Worm (Caenorhabditis elegans) whole organism, L3 larva: ENCODE measurements around the gene srlf-35.
A peak's percentile ranks its signal among the peaks of the same experiment; 100 is the strongest.

Experiments
- ZK546.5 ChIP-seq: sonication (generic microtip); optimal IDR thresholded peaks from 2 replicates; lab custom pipeline; 2017; ENCODE audit warnings: missing biosample characterization, missing genetic modification characterization
- ama-1 ChIP-seq: fragments of 150-350 bp; optimal IDR thresholded peaks from 2 replicates; lab custom pipeline; 2018
- ceh-16 ChIP-seq: sonication (generic microtip); optimal IDR thresholded peaks from 2 replicates; lab custom pipeline; 2017; ENCODE audit warnings: missing biosample characterization, missing genetic modification characterization
- ceh-28 ChIP-seq: fragments of 150-350 bp; optimal IDR thresholded peaks from 2 replicates; lab custom pipeline; 2014; ENCODE audit warnings: missing biosample characterization, missing genetic modification reagents, missing genetic modification characterization
- ceh-9 ChIP-seq: sonication (generic microtip); optimal IDR thresholded peaks from 2 replicates; lab custom pipeline; 2018; ENCODE audit warnings: missing biosample characterization, missing genetic modification characterization
- daf-12 ChIP-seq: fragments of 150-350 bp; optimal IDR thresholded peaks from 2 replicates; lab custom pipeline; 2014; ENCODE audit warnings: missing biosample characterization, missing genetic modification reagents, missing genetic modification characterization
- elt-1 ChIP-seq: fragments of 150-350 bp; optimal IDR thresholded peaks from 2 replicates; lab custom pipeline; 2014; ENCODE audit warnings: missing biosample characterization, missing genetic modification characterization
- elt-2 ChIP-seq: sonication (generic microtip); optimal IDR thresholded peaks from 2 replicates; lab custom pipeline; 2016; ENCODE audit warnings: missing genetic modification reagents, mild to moderate bottlenecking, missing genetic modification characterization, missing compliant biosample characterization
- eor-1 ChIP-seq, 2 experiments: fragments of 150-350 bp; optimal IDR thresholded peaks; 2 replicates each; lab custom pipeline; 2014 to 2018; ENCODE audit warnings: missing biosample characterization in 2 of 2, missing genetic modification characterization in 2 of 2
- fkh-2 ChIP-seq: fragments of 150-350 bp; optimal IDR thresholded peaks from 2 replicates; lab custom pipeline; 2014; ENCODE audit warnings: missing biosample characterization, missing genetic modification reagents, missing genetic modification characterization
- fos-1 ChIP-seq: fragments of 150-350 bp; optimal IDR thresholded peaks from 2 replicates; lab custom pipeline; 2014; ENCODE audit warnings: missing biosample characterization, missing genetic modification characterization
- hmg-11 ChIP-seq: sonication (generic microtip); optimal IDR thresholded peaks from 2 replicates; lab custom pipeline; 2016; ENCODE audit warnings: missing genetic modification characterization, missing compliant biosample characterization
- jun-1 ChIP-seq: fragments of 150-350 bp; optimal IDR thresholded peaks from 2 replicates; lab custom pipeline; 2014; ENCODE audit warnings: missing biosample characterization, missing genetic modification reagents, missing genetic modification characterization
- lin-39 ChIP-seq: fragments of 150-350 bp; optimal IDR thresholded peaks from 2 replicates; lab custom pipeline; 2018; ENCODE audit warnings: missing biosample characterization, missing genetic modification reagents, missing genetic modification characterization
- lsy-12 ChIP-seq: sonication (generic microtip); optimal IDR thresholded peaks from 2 replicates; lab custom pipeline; 2016; ENCODE audit warnings: mild to moderate bottlenecking, missing genetic modification characterization, missing compliant biosample characterization
- mdl-1 ChIP-seq: fragments of 150-350 bp; optimal IDR thresholded peaks from 2 replicates; lab custom pipeline; 2014; ENCODE audit warnings: missing biosample characterization, missing genetic modification characterization
- nhr-11 ChIP-seq: fragments of 150-350 bp; optimal IDR thresholded peaks from 2 replicates; lab custom pipeline; 2014; ENCODE audit warnings: missing biosample characterization, missing genetic modification characterization
- nhr-12 ChIP-seq: fragments of 150-350 bp; optimal IDR thresholded peaks from 2 replicates; lab custom pipeline; 2014; ENCODE audit warnings: missing biosample characterization, missing genetic modification characterization
- nhr-23 ChIP-seq: fragments of 150-350 bp; optimal IDR thresholded peaks from 2 replicates; lab custom pipeline; 2014; ENCODE audit warnings: missing biosample characterization, missing genetic modification reagents, missing genetic modification characterization
- nhr-237 ChIP-seq: fragments of 150-350 bp; optimal IDR thresholded peaks from 2 replicates; lab custom pipeline; 2014; ENCODE audit warnings: missing biosample characterization, missing genetic modification characterization
- nhr-25 ChIP-seq: sonication (generic microtip); optimal IDR thresholded peaks from 2 replicates; lab custom pipeline; 2017; ENCODE audit warnings: missing biosample characterization, missing genetic modification characterization
- nhr-28 ChIP-seq: fragments of 150-350 bp; optimal IDR thresholded peaks from 2 replicates; lab custom pipeline; 2014; ENCODE audit warnings: missing biosample characterization, missing genetic modification characterization
- nhr-43 ChIP-seq: sonication (generic microtip); optimal IDR thresholded peaks from 2 replicates; lab custom pipeline; 2016; ENCODE audit warnings: mild to moderate bottlenecking, missing genetic modification characterization, missing compliant biosample characterization; ENCODE audit not compliant: poor library complexity, severe bottlenecking
- nhr-76 ChIP-seq: fragments of 150-350 bp; sonication (generic microtip); optimal IDR thresholded peaks from 5 replicates; lab custom pipeline; 2014; ENCODE audit warnings: missing biosample characterization, missing genetic modification characterization
- nhr-77 ChIP-seq: fragments of 150-350 bp; optimal IDR thresholded peaks from 2 replicates; lab custom pipeline; 2014; ENCODE audit warnings: missing biosample characterization, missing genetic modification characterization
- pha-4 ChIP-seq: fragments of 150-350 bp; optimal IDR thresholded peaks from 2 replicates; lab custom pipeline; 2014; ENCODE audit warnings: missing biosample characterization, missing genetic modification reagents, missing genetic modification characterization
- pqm-1 ChIP-seq: fragments of 150-350 bp; optimal IDR thresholded peaks from 2 replicates; lab custom pipeline; 2017; ENCODE audit warnings: missing biosample characterization, missing genetic modification characterization, inconsistent platforms
- sea-2 ChIP-seq: fragments of 150-350 bp; sonication (generic microtip); optimal IDR thresholded peaks from 4 replicates; lab custom pipeline; 2014; ENCODE audit warnings: missing biosample characterization, missing genetic modification reagents, missing genetic modification characterization
- skn-1 ChIP-seq: fragments of 150-350 bp; optimal IDR thresholded peaks from 2 replicates; lab custom pipeline; 2014; ENCODE audit warnings: missing biosample characterization, missing genetic modification characterization
- snpc-4 ChIP-seq: fragments of 150-350 bp; optimal IDR thresholded peaks from 2 replicates; lab custom pipeline; 2014; ENCODE audit warnings: missing biosample characterization, missing genetic modification characterization
- tbx-2 ChIP-seq: sonication (generic microtip); optimal IDR thresholded peaks from 2 replicates; lab custom pipeline; 2016; ENCODE audit warnings: mild to moderate bottlenecking, missing genetic modification characterization, missing compliant biosample characterization
- unc-39 ChIP-seq: sonication (generic microtip); optimal IDR thresholded peaks from 4 replicates; lab custom pipeline; 2017; ENCODE audit warnings: missing biosample characterization, missing genetic modification characterization
- unc-62 ChIP-seq: fragments of 150-350 bp; sonication (generic microtip); optimal IDR thresholded peaks from 4 replicates; lab custom pipeline; 2014; ENCODE audit warnings: missing biosample characterization, missing genetic modification reagents, missing genetic modification characterization
- zag-1 ChIP-seq: fragments of 150-350 bp; optimal IDR thresholded peaks from 2 replicates; lab custom pipeline; 2014; ENCODE audit warnings: missing biosample characterization, missing genetic modification characterization
- ztf-4 ChIP-seq: fragments of 150-350 bp; optimal IDR thresholded peaks from 2 replicates; lab custom pipeline; 2014; ENCODE audit warnings: missing biosample characterization, missing genetic modification characterization

The srlf-35 gene

ce11 chrV:503728-504127 is at the start of gene srlf-35:
TSS of gene srlf-35 (plus strand) at chrV:504028.
- TF ChIP-seq sea-2 (GFP tag; lab: Kevin White, UChicago) (no peak), nhr-237 (tag; lab: Kevin White, UChicago) (no peak), nhr-23 (no peak), nhr-25 (tag; lab: Kevin White, UChicago) (no peak), hmg-11 (no peak), nhr-77 (tag; lab: Kevin White, UChicago) (no peak)

ce11 chrV:457839-458238 is 46.0 kb upstream of the srlf-35 start:
- TF ChIP-seq nhr-76 (tag; lab: Kevin White, UChicago) (no peak), eor-1 (tag; optimal IDR thresholded peaks at IDR 0.05; lab: Kevin White, UChicago) (no peak), fos-1 (tag; lab: Kevin White, UChicago) (no peak), nhr-11 (tag; lab: Kevin White, UChicago) (no peak), nhr-77 (tag; lab: Kevin White, UChicago) (no peak), daf-12 (tag; lab: Kevin White, UChicago) (no peak), mdl-1 (no peak), nhr-23 (no peak), elt-2 (tag; lab: Kevin White, UChicago) (peak; percentile 15), lin-39 (tag; lab: Kevin White, UChicago) (no peak), pha-4 (tag; lab: Kevin White, UChicago) (peak; percentile 45)

ce11 chrV:459464-459863 is 44.4 kb upstream of the srlf-35 start, which contains the start of gene nhr-203:
TSS of gene nhr-203 (plus strand) at chrV:459795.
- no peak for TF ChIP-seq ceh-9
- TF ChIP-seq ama-1 (lab: Kevin White, UChicago) = no peak
- no peak for TF ChIP-seq hmg-11
- TF ChIP-seq skn-1 (tag; lab: Kevin White, UChicago) = peak; percentile 5
- TF ChIP-seq elt-2 (tag; lab: Kevin White, UChicago) = peak; percentile 91
- TF ChIP-seq nhr-76 (tag; lab: Kevin White, UChicago) = no peak
- peak; percentile 28 for TF ChIP-seq pha-4 (tag; lab: Kevin White, UChicago)
- TF ChIP-seq nhr-12 (tag; lab: Kevin White, UChicago) = no peak
- no peak for TF ChIP-seq zag-1 (tag; lab: Kevin White, UChicago)
- no peak for TF ChIP-seq ztf-4 (tag; lab: Kevin White, UChicago)
- no peak for TF ChIP-seq ceh-16 (tag; lab: Kevin White, UChicago)
- no peak for TF ChIP-seq nhr-11 (tag; lab: Kevin White, UChicago)
- no peak for TF ChIP-seq nhr-237 (tag; lab: Kevin White, UChicago)
- peak; percentile 97 for TF ChIP-seq pqm-1
- no peak for TF ChIP-seq unc-39 (tag; lab: Kevin White, UChicago)

ce11 chrV:462263-462662 is 41.6 kb upstream of the srlf-35 start, which contains the start of gene nhr-202:
TSS of gene nhr-202 (plus strand) at chrV:462588.
- TF ChIP-seq elt-1 (tag; lab: Kevin White, UChicago) = no peak
- TF ChIP-seq pqm-1 = peak; percentile 62
- no peak for TF ChIP-seq skn-1 (tag; lab: Kevin White, UChicago)
- TF ChIP-seq nhr-23 = peak; percentile 38
- TF ChIP-seq elt-2 (tag; lab: Kevin White, UChicago) = peak; percentile 72
- peak; percentile 33 for TF ChIP-seq pha-4 (tag; lab: Kevin White, UChicago)
- no peak for TF ChIP-seq ceh-16 (tag; lab: Kevin White, UChicago)
- TF ChIP-seq snpc-4 (tag; lab: Kevin White, UChicago) = no peak
- no peak for TF ChIP-seq ceh-9
- no peak for TF ChIP-seq tbx-2 (tag; lab: Kevin White, UChicago)

- TF ChIP-seq pha-4 (tag; lab: Kevin White, UChicago) (peak; percentile 65), nhr-237 (tag; lab: Kevin White, UChicago) (no peak), elt-2 (tag; lab: Kevin White, UChicago) (peak; percentile 44), pqm-1 (peak; percentile 59), fkh-2 (tag; lab: Kevin White, UChicago) (no peak), ceh-9 (no peak)
These were observed 39.0 kb upstream of the srlf-35 start, which contains the start of gene nhr-201 for ce11 chrV:464800-465199. TSS of gene nhr-201 (plus strand) at chrV:464828.

- peak; percentile 42 for TF ChIP-seq nhr-25 (tag; lab: Kevin White, UChicago)
- peak; percentile 33 for TF ChIP-seq nhr-23
- no peak for TF ChIP-seq unc-62
- TF ChIP-seq, all 47 proteins: peak for 2
These were observed 38.5 kb upstream of the srlf-35 start for ce11 chrV:465355-465754.

- TF ChIP-seq jun-1 (tag; lab: Kevin White, UChicago) (no peak), lsy-12 (tag; lab: Kevin White, UChicago) (no peak), nhr-28 (tag; lab: Kevin White, UChicago) (no peak), zag-1 (tag; lab: Kevin White, UChicago) (no peak), eor-1 (tag; optimal IDR thresholded peaks at IDR 0.05; lab: Kevin White, UChicago) (no peak), ZK546.5 (tag; lab: Kevin White, UChicago) (no peak), ztf-4 (tag; lab: Kevin White, UChicago) (no peak), ceh-28 (tag; lab: Kevin White, UChicago) (no peak), mdl-1 (no peak), ceh-16 (tag; lab: Kevin White, UChicago) (no peak), pqm-1 (no peak), pha-4 (tag; lab: Kevin White, UChicago) (no peak), elt-1 (tag; lab: Kevin White, UChicago) (no peak), nhr-43 (tag; lab: Kevin White, UChicago) (no peak), sea-2 (GFP tag; lab: Kevin White, UChicago) (no peak), unc-39 (tag; lab: Kevin White, UChicago) (no peak), nhr-77 (tag; lab: Kevin White, UChicago) (no peak), nhr-76 (tag; lab: Kevin White, UChicago) (no peak)
These were observed 36.3 kb upstream of the srlf-35 start for ce11 chrV:467507-467906.
